Worm (Caenorhabditis elegans): ENCODE measurements around the gene mep-1.

mep-1 gene

ce11 chrIV:11480027-11480896, 44.2 kb upstream of the mep-1 start, which contains the start of the genes mbf-1 and nse-4:
Gene mbf-1, minus strand, starts transcription at chrIV:11480369.
Gene nse-4, plus strand, starts transcription at chrIV:11480846.
- TF ChIP-seq isw-1 (GFP tag; IDR thresholded peaks at IDR 0.05) = peak; percentile 44
- TF ChIP-seq pax-3 (tag; optimal IDR thresholded peaks at IDR 0.05) = no peak
- peak; percentile 81 for TF ChIP-seq nhr-71 (tag; optimal IDR thresholded peaks at IDR 0.05)
- peak; percentile 52 for TF ChIP-seq rnt-1 (tag; optimal IDR thresholded peaks at IDR 0.05)
- TF ChIP-seq mep-1 (tag; optimal IDR thresholded peaks at IDR 0.05) = peak; percentile 91
- peak; percentile 61 for TF ChIP-seq C16A3.4 (tag; optimal IDR thresholded peaks at IDR 0.05)
- TF ChIP-seq ztf-4 (tag; optimal IDR thresholded peaks at IDR 0.05) = no peak
- peak; percentile 1 for TF ChIP-seq elt-2 (tag; optimal IDR thresholded peaks at IDR 0.05)
- TF ChIP-seq nhr-90 (tag; optimal IDR thresholded peaks at IDR 0.05; ENCODE audit: poor library complexity) = peak; percentile 59
- TF ChIP-seq nhr-84 (tag; optimal IDR thresholded peaks at IDR 0.05) = no peak
- TF ChIP-seq lin-15B (tag; optimal IDR thresholded peaks at IDR 0.05) = peak; percentile 46
- TF ChIP-seq unc-30 (tag; optimal IDR thresholded peaks at IDR 0.05) = no peak
- no peak for TF ChIP-seq ceh-63 (GFP tag; optimal IDR thresholded peaks at IDR 0.05)
- TF ChIP-seq ceh-8 (GFP tag; optimal IDR thresholded peaks at IDR 0.05) = no peak
- TF ChIP-seq lin-14 (GFP tag; optimal IDR thresholded peaks at IDR 0.05) = peak; percentile 78
- TF ChIP-seq mab-9 (GFP tag; IDR thresholded peaks at IDR 0.05) = no peak
- TF ChIP-seq jun-1 (tag; optimal IDR thresholded peaks at IDR 0.05) = peak; percentile 20
- TF ChIP-seq fkh-8 (tag; optimal IDR thresholded peaks at IDR 0.05) = peak; percentile 31
- TF ChIP-seq vab-15 (tag; optimal IDR thresholded peaks at IDR 0.05) = no peak
- TF ChIP-seq sox-4 (tag; optimal IDR thresholded peaks at IDR 0.05) = no peak
- TF ChIP-seq aha-1 (tag; optimal IDR thresholded peaks at IDR 0.05) = no peak
- peak; percentile 47 for TF ChIP-seq dsc-1 (tag; optimal IDR thresholded peaks at IDR 0.05)
- no peak for TF ChIP-seq ztf-11 (tag; optimal IDR thresholded peaks at IDR 0.05)
- no peak for TF ChIP-seq elt-3 (tag; optimal IDR thresholded peaks at IDR 0.05)
- TF ChIP-seq zag-1 (tag; optimal IDR thresholded peaks at IDR 0.05) = no peak
- peak; percentile 14 for TF ChIP-seq ceh-90 (tag; optimal IDR thresholded peaks at IDR 0.05)
- TF ChIP-seq ceh-88 (GFP tag; IDR thresholded peaks at IDR 0.05) = no peak
- TF ChIP-seq skn-1 (tag; optimal IDR thresholded peaks at IDR 0.05) = peak; percentile 70
- TF ChIP-seq lir-3 (tag; optimal IDR thresholded peaks at IDR 0.05; ENCODE audit: poor library complexity) = no peak
- TF ChIP-seq unc-86 (tag; optimal IDR thresholded peaks at IDR 0.05) = peak; percentile 39
- no peak for TF ChIP-seq snpc-4 (tag; optimal IDR thresholded peaks at IDR 0.05)
- peak; percentile 64 for TF ChIP-seq tbx-2 (tag; optimal IDR thresholded peaks at IDR 0.05)
- TF ChIP-seq pqm-1 (tag; optimal IDR thresholded peaks at IDR 0.05) = no peak
- no peak for TF ChIP-seq hlh-4 (tag; optimal IDR thresholded peaks at IDR 0.05)
- no peak for TF ChIP-seq unc-62 (GFP tag; optimal IDR thresholded peaks at IDR 0.05)
- TF ChIP-seq lin-35 (GFP tag; optimal IDR thresholded peaks at IDR 0.05) = peak; percentile 81 to 89
- TF ChIP-seq nhr-47 (tag; optimal IDR thresholded peaks at IDR 0.05) = peak; percentile 80
- no peak for TF ChIP-seq tlp-1 (tag; optimal IDR thresholded peaks at IDR 0.05)
- peak; percentile 44 for TF ChIP-seq lin-13 (GFP tag; optimal IDR thresholded peaks at IDR 0.05)
- TF ChIP-seq nhr-11 (tag; optimal IDR thresholded peaks at IDR 0.05) = no peak
- TF ChIP-seq fkh-4 (tag; optimal IDR thresholded peaks at IDR 0.05; ENCODE audit: borderline replicate concordance) = no peak
- peak; percentile 45 for TF ChIP-seq unc-130 (tag; optimal IDR thresholded peaks at IDR 0.05)
- TF ChIP-seq hpl-2 (GFP tag; optimal IDR thresholded peaks at IDR 0.05) = no peak
- no peak for TF ChIP-seq nhr-12 (tag; optimal IDR thresholded peaks at IDR 0.05)
- no peak for TF ChIP-seq ets-5 (GFP tag; IDR thresholded peaks at IDR 0.05)
- TF ChIP-seq zip-4 (GFP tag; optimal IDR thresholded peaks at IDR 0.05) = peak; percentile 34
- peak; percentile 89 for TF ChIP-seq snu-23 (GFP tag; optimal IDR thresholded peaks at IDR 0.05)
- no peak for TF ChIP-seq efl-3 (GFP tag; optimal IDR thresholded peaks at IDR 0.05)
- TF ChIP-seq nhr-28 (tag; optimal IDR thresholded peaks at IDR 0.05) = no peak
- no peak for TF ChIP-seq nhr-237 (tag; optimal IDR thresholded peaks at IDR 0.05)
- no peak for TF ChIP-seq lin-39 (tag; optimal IDR thresholded peaks at IDR 0.05)
- TF ChIP-seq unc-98 (GFP tag; IDR thresholded peaks at IDR 0.05) = no peak

Data from whole organism, L1 larva.